Worm (Caenorhabditis elegans) whole organism, L2 larva: Measurements from ENCODE around the gene K09E2.2.

Experiments used
- C34F6.9 ChIP-seq: fragments of 150-350 bp; optimal IDR thresholded peaks from 2 replicates; lab custom pipeline; 2014; ENCODE audit warnings: missing biosample characterization, missing genetic modification characterization
- F13H6.1 ChIP-seq: sonication (generic microtip); optimal IDR thresholded peaks from 2 replicates; lab custom pipeline; 2016; ENCODE audit warnings: missing genetic modification characterization, missing compliant biosample characterization
- R02D3.7 ChIP-seq: fragments of 150-350 bp; optimal IDR thresholded peaks from 2 replicates; lab custom pipeline; 2014; ENCODE audit warnings: missing biosample characterization, missing genetic modification characterization
- Y55F3AM.14 ChIP-seq: fragments of 200-800 bp; sonication (Bioruptor generic); optimal IDR thresholded peaks from 2 replicates; lab custom pipeline; 2018; ENCODE audit warnings: mild to moderate bottlenecking, missing genetic modification characterization, missing compliant biosample characterization
- ZK546.5 ChIP-seq: sonication (generic microtip); optimal IDR thresholded peaks from 2 replicates; lab custom pipeline; 2017; ENCODE audit warnings: missing biosample characterization, missing genetic modification characterization
- aly-2 ChIP-seq: fragments of 150-350 bp; optimal IDR thresholded peaks from 2 replicates; lab custom pipeline; 2014; ENCODE audit warnings: missing biosample characterization, missing genetic modification characterization
- blmp-1 ChIP-seq: sonication (generic microtip); optimal IDR thresholded peaks from 2 replicates; lab custom pipeline; 2017; ENCODE audit warnings: missing genetic modification characterization, mild to moderate bottlenecking, missing compliant biosample characterization, antibody characterized with exemption, moderate library complexity; ENCODE audit not compliant: insufficient read depth
- ceh-16 ChIP-seq: fragments of 150-350 bp; optimal IDR thresholded peaks from 2 replicates; lab custom pipeline; 2014; ENCODE audit warnings: missing biosample characterization, missing genetic modification characterization
- crh-2 ChIP-seq: sonication (generic microtip); optimal IDR thresholded peaks from 2 replicates; lab custom pipeline; 2017; ENCODE audit warnings: missing biosample characterization, missing genetic modification characterization
- dmd-4 ChIP-seq: sonication (generic microtip); optimal IDR thresholded peaks from 2 replicates; lab custom pipeline; 2017; ENCODE audit warnings: missing biosample characterization, missing genetic modification characterization
- elt-1 ChIP-seq: fragments of 150-350 bp; optimal IDR thresholded peaks from 2 replicates; lab custom pipeline; 2014; ENCODE audit warnings: missing biosample characterization, missing genetic modification characterization
- elt-3 ChIP-seq: sonication (generic microtip); optimal IDR thresholded peaks from 2 replicates; lab custom pipeline; 2017; ENCODE audit warnings: missing biosample characterization, missing genetic modification characterization
- fos-1 ChIP-seq: fragments of 150-350 bp; optimal IDR thresholded peaks from 2 replicates; lab custom pipeline; 2014; ENCODE audit warnings: missing biosample characterization, missing genetic modification characterization
- gmeb-1 ChIP-seq: fragments of 150-350 bp; optimal IDR thresholded peaks from 2 replicates; lab custom pipeline; 2014; ENCODE audit warnings: missing biosample characterization, missing genetic modification characterization
- lin-11 ChIP-seq: fragments of 150-350 bp; sonication (generic microtip); optimal IDR thresholded peaks from 2 replicates; lab custom pipeline; 2014; ENCODE audit warnings: missing biosample characterization, missing genetic modification characterization, inconsistent platforms, mixed read lengths
- lin-39 ChIP-seq: fragments of 150-350 bp; optimal IDR thresholded peaks from 2 replicates; lab custom pipeline; 2014; ENCODE audit warnings: missing biosample characterization, missing genetic modification reagents, missing genetic modification characterization
- lsy-2 ChIP-seq, 2 experiments: fragments of 150-350 bp in 1 of 2; sonication (generic microtip) in 1 of 2; optimal IDR thresholded peaks; 2 replicates each; lab custom pipeline; 2014 to 2017; ENCODE audit warnings: missing biosample characterization in 2 of 2, missing genetic modification characterization in 2 of 2
- mab-5 ChIP-seq: fragments of 150-350 bp; optimal IDR thresholded peaks from 2 replicates; lab custom pipeline; 2014; ENCODE audit warnings: missing biosample characterization, missing genetic modification characterization
- mdl-1 ChIP-seq, 2 experiments: fragments of 150-350 bp in 1 of 2; sonication (generic microtip) in 1 of 2; optimal IDR thresholded peaks; 2 replicates each; lab custom pipeline; 2017; ENCODE audit warnings: missing biosample characterization in 2 of 2, missing genetic modification characterization in 2 of 2
- nhr-11 ChIP-seq: fragments of 150-350 bp; optimal IDR thresholded peaks from 2 replicates; lab custom pipeline; 2014; ENCODE audit warnings: missing biosample characterization, missing genetic modification characterization
- nhr-129 ChIP-seq: fragments of 150-350 bp; optimal IDR thresholded peaks from 2 replicates; lab custom pipeline; 2014; ENCODE audit warnings: missing biosample characterization, missing genetic modification characterization
- nhr-21 ChIP-seq: fragments of 150-350 bp; optimal IDR thresholded peaks from 2 replicates; lab custom pipeline; 2014; ENCODE audit warnings: missing biosample characterization, missing genetic modification characterization
- nhr-23 ChIP-seq: fragments of 150-350 bp; optimal IDR thresholded peaks from 2 replicates; lab custom pipeline; 2014; ENCODE audit warnings: missing biosample characterization, missing genetic modification reagents, missing genetic modification characterization
- nhr-237 ChIP-seq: fragments of 150-350 bp; optimal IDR thresholded peaks from 2 replicates; lab custom pipeline; 2014; ENCODE audit warnings: missing biosample characterization, missing genetic modification characterization
- nhr-25 ChIP-seq: fragments of 150-350 bp; sonication (generic microtip); optimal IDR thresholded peaks from 3 replicates; lab custom pipeline; 2014; ENCODE audit warnings: missing biosample characterization, missing genetic modification characterization
- nhr-6 ChIP-seq: fragments of 150-350 bp; optimal IDR thresholded peaks from 2 replicates; lab custom pipeline; 2014; ENCODE audit warnings: missing biosample characterization, missing genetic modification characterization
- nhr-77 ChIP-seq: fragments of 150-350 bp; optimal IDR thresholded peaks from 2 replicates; lab custom pipeline; 2014; ENCODE audit warnings: missing biosample characterization, missing genetic modification characterization
- peb-1 ChIP-seq: fragments of 150-350 bp; optimal IDR thresholded peaks from 2 replicates; lab custom pipeline; 2014; ENCODE audit warnings: missing biosample characterization, missing genetic modification characterization
- sem-4 ChIP-seq: fragments of 150-350 bp; optimal IDR thresholded peaks from 2 replicates; lab custom pipeline; 2014; ENCODE audit warnings: missing biosample characterization, missing genetic modification reagents, missing genetic modification characterization
- sma-3 ChIP-seq: sonication (generic microtip); optimal IDR thresholded peaks from 2 replicates; lab custom pipeline; 2016; ENCODE audit warnings: missing genetic modification reagents, missing genetic modification characterization, missing compliant biosample characterization
- sma-9 ChIP-seq, 2 experiments: fragments of 150-350 bp in 1 of 2; sonication (generic microtip) in 1 of 2; optimal IDR thresholded peaks; 2 replicates each; lab custom pipeline; 2014 to 2016; ENCODE audit warnings: missing genetic modification characterization in 2 of 2, mild to moderate bottlenecking in 1 of 2, missing biosample characterization in 1 of 2, missing compliant biosample characterization in 1 of 2, missing genetic modification reagents in 1 of 2, moderate library complexity in 1 of 2
- snpc-4 ChIP-seq: fragments of 150-350 bp; optimal IDR thresholded peaks from 2 replicates; lab custom pipeline; 2014; ENCODE audit warnings: missing biosample characterization, missing genetic modification characterization
- unc-39 ChIP-seq: fragments of 150-350 bp; optimal IDR thresholded peaks from 2 replicates; lab custom pipeline; 2014; ENCODE audit warnings: missing biosample characterization, missing genetic modification characterization
- unc-55 ChIP-seq: fragments of 150-350 bp; sonication (generic microtip); optimal IDR thresholded peaks from 3 replicates; lab custom pipeline; 2014; ENCODE audit warnings: missing biosample characterization, missing genetic modification reagents, missing genetic modification characterization

K09E2.2 gene

ce11 chrX:8675151-8675550 lies 2.3 kb downstream of the K09E2.2 start:
- no peak for TF ChIP-seq R02D3.7
- TF ChIP-seq elt-3 (tag; lab: Kevin White, UChicago): no peak
- no peak for TF ChIP-seq fos-1 (tag; lab: Kevin White, UChicago)
- no peak for TF ChIP-seq lin-39 (tag; lab: Kevin White, UChicago)
- TF ChIP-seq nhr-11 (tag; lab: Kevin White, UChicago): no peak
- no peak for TF ChIP-seq gmeb-1 (tag; lab: Kevin White, UChicago)

- TF ChIP-seq lin-39 (tag; lab: Kevin White, UChicago): no peak
- TF ChIP-seq nhr-6 (tag; lab: Kevin White, UChicago): peak; percentile 6
- TF ChIP-seq nhr-77 (tag; lab: Kevin White, UChicago): no peak
- peak; percentile 64 for TF ChIP-seq sma-3 (GFP tag; lab: Kevin White, UChicago)
- TF ChIP-seq lin-11 (tag; lab: Kevin White, UChicago): no peak
- peak; percentile 83 for TF ChIP-seq fos-1 (tag; lab: Kevin White, UChicago)
- TF ChIP-seq blmp-1 (tag; lab: Kevin White, UChicago): peak; percentile 27
- peak; percentile 58 for TF ChIP-seq crh-2 (tag; lab: Kevin White, UChicago)
- TF ChIP-seq mdl-1 (tag; optimal IDR thresholded peaks at IDR 0.05; lab: Kevin White, UChicago): peak in 1 of 2 experiments; percentile 4
- TF ChIP-seq sma-9 (GFP tag; optimal IDR thresholded peaks at IDR 0.05; lab: Kevin White, UChicago): peak; percentile 96
- TF ChIP-seq sma-9 (tag; optimal IDR thresholded peaks at IDR 0.05; lab: Kevin White, UChicago): no peak
- TF ChIP-seq nhr-21 (tag; lab: Kevin White, UChicago): peak; percentile 43
- peak; percentile 53 for TF ChIP-seq nhr-129 (tag; lab: Kevin White, UChicago)
- TF ChIP-seq nhr-25 (tag; lab: Kevin White, UChicago): peak; percentile 37
- no peak for TF ChIP-seq lsy-2 (tag; optimal IDR thresholded peaks at IDR 0.05; lab: Kevin White, UChicago)
- no peak for TF ChIP-seq unc-39 (tag; lab: Kevin White, UChicago)
- TF ChIP-seq dmd-4 (tag; lab: Kevin White, UChicago): no peak
Observed at ce11 chrX:8676088-8676779, 3.4 kb downstream of the K09E2.2 start.

- TF ChIP-seq F13H6.1: no peak
- no peak for TF ChIP-seq elt-1
- TF ChIP-seq lsy-2 (tag; optimal IDR thresholded peaks at IDR 0.05; lab: Kevin White, UChicago): no peak
- no peak for TF ChIP-seq ceh-16 (tag; lab: Kevin White, UChicago)
- TF ChIP-seq sem-4 (tag; lab: Kevin White, UChicago): no peak
- TF ChIP-seq sma-9 (GFP tag; optimal IDR thresholded peaks at IDR 0.05; lab: Kevin White, UChicago): no peak
- no peak for TF ChIP-seq sma-9 (tag; optimal IDR thresholded peaks at IDR 0.05; lab: Kevin White, UChicago)
- TF ChIP-seq nhr-23 (tag; lab: Kevin White, UChicago): no peak
- TF ChIP-seq ZK546.5 (tag; lab: Kevin White, UChicago): no peak
- no peak for TF ChIP-seq snpc-4 (tag; lab: Kevin White, UChicago)
- no peak for TF ChIP-seq peb-1
- TF ChIP-seq unc-55 (GFP tag; lab: Kevin White, UChicago): no peak
- no peak for TF ChIP-seq nhr-237 (tag; lab: Kevin White, UChicago)
- no peak for TF ChIP-seq C34F6.9
- no peak for TF ChIP-seq mab-5 (tag; lab: Kevin White, UChicago)
Observed at ce11 chrX:8677320-8677719, 4.5 kb downstream of the K09E2.2 start.

ce11 chrX:8677873-8678272 lies 5.0 kb downstream of the K09E2.2 start:
- TF ChIP-seq mab-5 (tag; lab: Kevin White, UChicago): no peak
- TF ChIP-seq nhr-77 (tag; lab: Kevin White, UChicago): no peak
- peak; percentile 15 for TF ChIP-seq blmp-1 (tag; lab: Kevin White, UChicago)
- no peak for TF ChIP-seq sma-9 (GFP tag; optimal IDR thresholded peaks at IDR 0.05; lab: Kevin White, UChicago)
- TF ChIP-seq sma-9 (tag; optimal IDR thresholded peaks at IDR 0.05; lab: Kevin White, UChicago): no peak
- TF ChIP-seq elt-3 (tag; lab: Kevin White, UChicago): no peak
- no peak for TF ChIP-seq unc-39 (tag; lab: Kevin White, UChicago)

ce11 chrX:8681600-8681999 lies 8.7 kb downstream of the K09E2.2 start, which contains the start of gene K09E2.1:
TSS of gene K09E2.1 (plus strand) at chrX:8681900.
- TF ChIP-seq nhr-77 (tag; lab: Kevin White, UChicago) (no peak), Y55F3AM.14 (no peak), nhr-237 (tag; lab: Kevin White, UChicago) (no peak), blmp-1 (tag; lab: Kevin White, UChicago) (no peak), aly-2 (tag; lab: Kevin White, UChicago) (no peak)
- TF ChIP-seq, all 48 proteins: peak for 0
